Worm (Caenorhabditis elegans) whole organism, L1 larva: Measurements from ENCODE around the gene W04E12.5.

Experiments
- C04F5.9 ChIP-seq: sonication (generic microtip); optimal IDR thresholded peaks from 2 replicates; lab custom pipeline; 2016; ENCODE audit warnings: missing genetic modification characterization, missing compliant biosample characterization
- C34B4.2 ChIP-seq: sonication (generic microtip); optimal IDR thresholded peaks from 2 replicates; lab custom pipeline; 2017; ENCODE audit warnings: mild to moderate bottlenecking, missing genetic modification characterization, missing compliant biosample characterization
- aha-1 ChIP-seq: fragments of 150-350 bp; optimal IDR thresholded peaks from 2 replicates; lab custom pipeline; 2014; ENCODE audit warnings: missing biosample characterization, missing genetic modification characterization
- alr-1 ChIP-seq: fragments of 200-800 bp; sonication (Bioruptor generic); optimal IDR thresholded peaks from 2 replicates; lab custom pipeline; 2018; ENCODE audit warnings: borderline replicate concordance, mild to moderate bottlenecking, missing genetic modification characterization, missing compliant biosample characterization
- ama-1 ChIP-seq: fragments of 150-350 bp; optimal IDR thresholded peaks from 2 replicates; lab custom pipeline; 2014
- ceh-8 ChIP-seq: fragments of 200-800 bp; sonication (Bioruptor generic); optimal IDR thresholded peaks from 2 replicates; lab custom pipeline; 2018; ENCODE audit warnings: mild to moderate bottlenecking, missing genetic modification characterization, moderate library complexity, missing compliant biosample characterization
- ceh-88 ChIP-seq: fragments of 200-800 bp; sonication (Bioruptor generic); IDR thresholded peaks from 2 replicates; pipeline ENCODE4 v1.3.6; 2022; ENCODE audit warnings: missing genetic modification characterization, missing compliant biosample characterization
- ceh-90 ChIP-seq: sonication (generic microtip); optimal IDR thresholded peaks from 2 replicates; lab custom pipeline; 2016; ENCODE audit warnings: missing genetic modification characterization, missing compliant biosample characterization
- dsc-1 ChIP-seq: sonication (generic microtip); optimal IDR thresholded peaks from 2 replicates; lab custom pipeline; 2016; ENCODE audit warnings: mild to moderate bottlenecking, missing genetic modification characterization, missing compliant biosample characterization
- egl-13 ChIP-seq: sonication (generic microtip); optimal IDR thresholded peaks from 2 replicates; lab custom pipeline; 2016; ENCODE audit warnings: missing genotype, missing genetic modification reagents, missing genetic modification characterization, missing compliant biosample characterization
- elt-2 ChIP-seq: sonication (generic microtip); optimal IDR thresholded peaks from 2 replicates; lab custom pipeline; 2016; ENCODE audit warnings: missing genetic modification characterization, mild to moderate bottlenecking, inconsistent platforms, missing compliant biosample characterization, missing genetic modification reagents
- ets-5 ChIP-seq: fragments of 200-800 bp; sonication (Bioruptor generic); IDR thresholded peaks from 2 replicates; pipeline ENCODE4 v1.3.6; 2022; ENCODE audit warnings: missing genetic modification characterization, missing compliant biosample characterization
- fkh-10 ChIP-seq: sonication (generic microtip); optimal IDR thresholded peaks from 2 replicates; lab custom pipeline; 2017; ENCODE audit warnings: missing biosample characterization, missing genetic modification reagents, missing genetic modification characterization
- fkh-4 ChIP-seq: sonication (generic microtip); optimal IDR thresholded peaks from 2 replicates; lab custom pipeline; 2016; ENCODE audit warnings: missing compliant biosample characterization, missing genetic modification characterization, borderline replicate concordance
- fkh-8 ChIP-seq: sonication (generic microtip); optimal IDR thresholded peaks from 2 replicates; lab custom pipeline; 2016; ENCODE audit warnings: mild to moderate bottlenecking, missing genetic modification characterization, missing compliant biosample characterization
- fos-1 ChIP-seq: fragments of 150-350 bp; optimal IDR thresholded peaks from 2 replicates; lab custom pipeline; 2014; ENCODE audit warnings: missing biosample characterization, missing genetic modification characterization
- grh-1 ChIP-seq: fragments of 200-800 bp; sonication (Bioruptor generic); IDR thresholded peaks from 2 replicates; pipeline ENCODE4 v1.3.6; 2022; ENCODE audit warnings: missing genetic modification reagents, missing genetic modification characterization, missing compliant biosample characterization
- hlh-4 ChIP-seq: sonication (generic microtip); optimal IDR thresholded peaks from 2 replicates; lab custom pipeline; 2016; ENCODE audit warnings: mild to moderate bottlenecking, missing genetic modification characterization, missing compliant biosample characterization
- isw-1 ChIP-seq: fragments of 200-800 bp; sonication (Bioruptor generic); IDR thresholded peaks from 2 replicates; pipeline ENCODE4 v1.3.6; 2022; ENCODE audit warnings: missing genetic modification characterization, missing compliant biosample characterization
- lin-13 ChIP-seq: fragments of 150-350 bp; optimal IDR thresholded peaks from 2 replicates; lab custom pipeline; 2014; ENCODE audit warnings: missing biosample characterization, missing genetic modification reagents, missing genetic modification characterization
- lin-14 ChIP-seq: fragments of 200-800 bp; sonication (Bioruptor generic); optimal IDR thresholded peaks from 2 replicates; lab custom pipeline; 2018; ENCODE audit warnings: mild to moderate bottlenecking, missing genetic modification characterization, moderate library complexity, missing compliant biosample characterization
- lsy-2 ChIP-seq, 2 experiments: fragments of 150-350 bp; optimal IDR thresholded peaks; 2 replicates each; lab custom pipeline; 2014; ENCODE audit warnings: missing biosample characterization in 2 of 2, missing genetic modification characterization in 2 of 2
- mab-9 ChIP-seq: fragments of 200-800 bp; sonication (Bioruptor generic); IDR thresholded peaks from 2 replicates; pipeline ENCODE4 v1.3.6; 2022; ENCODE audit warnings: missing genetic modification reagents, missing genetic modification characterization, missing compliant biosample characterization
- mef-2 ChIP-seq: fragments of 150-350 bp; optimal IDR thresholded peaks from 2 replicates; lab custom pipeline; 2014; ENCODE audit warnings: missing biosample characterization, missing genetic modification characterization
- mep-1 ChIP-seq: fragments of 150-350 bp; optimal IDR thresholded peaks from 2 replicates; lab custom pipeline; 2014; ENCODE audit warnings: missing biosample characterization, missing genetic modification characterization
- nhr-237 ChIP-seq: fragments of 150-350 bp; optimal IDR thresholded peaks from 2 replicates; lab custom pipeline; 2014; ENCODE audit warnings: missing biosample characterization, missing genetic modification characterization
- nhr-47 ChIP-seq: sonication (generic microtip); optimal IDR thresholded peaks from 2 replicates; lab custom pipeline; 2016; ENCODE audit warnings: mild to moderate bottlenecking, missing genetic modification characterization, moderate library complexity, missing compliant biosample characterization
- nhr-71 ChIP-seq: sonication (generic microtip); optimal IDR thresholded peaks from 2 replicates; lab custom pipeline; 2016; ENCODE audit warnings: mild to moderate bottlenecking, missing genetic modification characterization, moderate library complexity, missing compliant biosample characterization
- nhr-85 ChIP-seq: sonication (generic microtip); peaks from one replicate; lab custom pipeline; 2016; ENCODE audit warnings: missing genetic modification characterization, inconsistent platforms, missing compliant biosample characterization
- nhr-90 ChIP-seq: sonication (generic microtip); optimal IDR thresholded peaks from 2 replicates; lab custom pipeline; 2016; ENCODE audit warnings: mild to moderate bottlenecking, missing genetic modification characterization, missing compliant biosample characterization; ENCODE audit not compliant: poor library complexity
- pag-3 ChIP-seq: sonication (generic microtip); optimal IDR thresholded peaks from 2 replicates; lab custom pipeline; 2017; ENCODE audit warnings: missing genetic modification characterization, mild to moderate bottlenecking, missing compliant biosample characterization, antibody characterized with exemption, borderline replicate concordance; ENCODE audit not compliant: insufficient read depth
- pax-3 ChIP-seq: fragments of 200-800 bp; sonication (Bioruptor generic); optimal IDR thresholded peaks from 2 replicates; lab custom pipeline; 2018; ENCODE audit warnings: mild to moderate bottlenecking, missing genetic modification characterization, moderate library complexity, missing compliant biosample characterization
- pqm-1 ChIP-seq: sonication (generic microtip); optimal IDR thresholded peaks from 3 replicates; lab custom pipeline; 2017; ENCODE audit warnings: missing biosample characterization, missing genetic modification characterization
- skn-1 ChIP-seq: fragments of 150-350 bp; optimal IDR thresholded peaks from 2 replicates; lab custom pipeline; 2014; ENCODE audit warnings: missing biosample characterization, missing genetic modification characterization
- snpc-4 ChIP-seq: fragments of 150-350 bp; optimal IDR thresholded peaks from 2 replicates; lab custom pipeline; 2014; ENCODE audit warnings: missing biosample characterization, missing genetic modification characterization
- sox-4 ChIP-seq: sonication (generic microtip); optimal IDR thresholded peaks from 2 replicates; lab custom pipeline; 2016; ENCODE audit warnings: missing genetic modification characterization, missing compliant biosample characterization
- sptf-1 ChIP-seq: fragments of 150-350 bp; optimal IDR thresholded peaks from 2 replicates; lab custom pipeline; 2014; ENCODE audit warnings: missing biosample characterization, missing genetic modification characterization
- swsn-7 ChIP-seq: sonication (generic microtip); optimal IDR thresholded peaks from 2 replicates; lab custom pipeline; 2016; ENCODE audit warnings: missing genetic modification characterization, missing compliant biosample characterization
- tbx-2 ChIP-seq: sonication (generic microtip); optimal IDR thresholded peaks from 2 replicates; lab custom pipeline; 2016; ENCODE audit warnings: missing genetic modification characterization, missing compliant biosample characterization
- unc-30 ChIP-seq: sonication (generic microtip); optimal IDR thresholded peaks from 2 replicates; lab custom pipeline; 2017; ENCODE audit warnings: missing biosample characterization, missing genetic modification characterization
- unc-86 ChIP-seq: sonication (generic microtip); optimal IDR thresholded peaks from 2 replicates; lab custom pipeline; 2016; ENCODE audit warnings: missing genetic modification characterization, missing compliant biosample characterization
- unc-98 ChIP-seq: fragments of 200-800 bp; sonication (Bioruptor generic); IDR thresholded peaks from 2 replicates; pipeline ENCODE4 v1.3.6; 2022; ENCODE audit warnings: missing genetic modification characterization, missing compliant biosample characterization
- vab-15 ChIP-seq: sonication (generic microtip); optimal IDR thresholded peaks from 2 replicates; lab custom pipeline; 2017; ENCODE audit warnings: missing genotype, mild to moderate bottlenecking, missing genetic modification characterization, missing compliant biosample characterization
- zip-4 ChIP-seq: fragments of 200-800 bp; sonication (Bioruptor generic); optimal IDR thresholded peaks from 2 replicates; lab custom pipeline; 2018; ENCODE audit warnings: mild to moderate bottlenecking, missing genetic modification characterization, moderate library complexity, missing compliant biosample characterization
- ztf-11 ChIP-seq, 2 experiments: sonication (generic microtip); optimal IDR thresholded peaks; 2 replicates each; lab custom pipeline; 2016 to 2017; ENCODE audit warnings: missing genetic modification characterization in 2 of 2, missing biosample characterization in 1 of 2, missing compliant biosample characterization in 1 of 2

W04E12.5 gene

ce11 chrV:19737458-19737857 lies 8.5 kb upstream of the W04E12.5 start, which contains the start of gene W04E12.7:
Gene W04E12.7, minus strand, starts transcription at chrV:19737558.
- TF ChIP-seq fkh-8 (tag; lab: Kevin White, UChicago) (no peak), nhr-85 (tag; lab: Kevin White, UChicago) (no peak), ceh-8 (no peak), mef-2 (tag; lab: Kevin White, UChicago) (no peak), nhr-47 (tag; lab: Kevin White, UChicago) (no peak), mep-1 (tag; lab: Kevin White, UChicago) (no peak), sox-4 (tag; lab: Kevin White, UChicago) (no peak), lsy-2 (tag; optimal IDR thresholded peaks at IDR 0.05; lab: Kevin White, UChicago) (no peak), pag-3 (no peak), tbx-2 (tag; lab: Kevin White, UChicago) (no peak), alr-1 (no peak), hlh-4 (tag; lab: Kevin White, UChicago) (no peak), unc-98 (GFP tag; lab: Robert Waterston, UW) (no peak), dsc-1 (tag; lab: Kevin White, UChicago) (no peak), swsn-7 (tag; lab: Kevin White, UChicago) (no peak), nhr-90 (no peak), mab-9 (GFP tag; lab: Robert Waterston, UW) (no peak), fkh-10 (no peak), pax-3 (no peak), C34B4.2 (tag; lab: Kevin White, UChicago) (no peak)

ce11 chrV:19738117-19738516 lies 7.8 kb upstream of the W04E12.5 start, which contains the start of gene fbxa-131:
Gene fbxa-131, plus strand, starts transcription at chrV:19738417.
- TF ChIP-seq isw-1 (GFP tag; lab: Robert Waterston, UW) (no peak), ceh-8 (no peak), unc-86 (no peak), ama-1 (lab: Kevin White, UChicago) (no peak), lin-13 (GFP tag; lab: Kevin White, UChicago) (no peak), hlh-4 (tag; lab: Kevin White, UChicago) (no peak), snpc-4 (tag; lab: Kevin White, UChicago) (no peak), pag-3 (no peak), lin-14 (GFP tag; lab: Kevin White, UChicago) (no peak), fkh-4 (tag; lab: Kevin White, UChicago) (no peak), ztf-11 (tag; optimal IDR thresholded peaks at IDR 0.05; lab: Kevin White, UChicago) (no peak), nhr-237 (tag; lab: Kevin White, UChicago) (no peak), ets-5 (GFP tag; lab: Robert Waterston, UW) (no peak), fos-1 (tag; lab: Kevin White, UChicago) (no peak), skn-1 (tag; lab: Kevin White, UChicago) (no peak), C34B4.2 (tag; lab: Kevin White, UChicago) (no peak)
- TF ChIP-seq, all 84 proteins: peak for 0

- TF ChIP-seq egl-13 (tag; lab: Kevin White, UChicago) (no peak), ets-5 (GFP tag; lab: Robert Waterston, UW) (no peak), sptf-1 (tag; lab: Kevin White, UChicago) (no peak), vab-15 (tag; lab: Kevin White, UChicago) (no peak), unc-30 (tag; lab: Kevin White, UChicago) (no peak), pqm-1 (tag; lab: Kevin White, UChicago) (no peak), grh-1 (GFP tag; lab: Robert Waterston, UW) (no peak), nhr-71 (tag; lab: Kevin White, UChicago) (no peak), zip-4 (GFP tag; lab: Kevin White, UChicago) (no peak), skn-1 (tag; lab: Kevin White, UChicago) (no peak), lin-13 (GFP tag; lab: Kevin White, UChicago) (no peak), fkh-10 (no peak), dsc-1 (tag; lab: Kevin White, UChicago) (no peak), aha-1 (tag; lab: Kevin White, UChicago) (no peak), C04F5.9 (tag; lab: Kevin White, UChicago) (no peak), elt-2 (tag; lab: Kevin White, UChicago) (no peak), ceh-90 (tag; lab: Kevin White, UChicago) (no peak), alr-1 (no peak), ceh-88 (GFP tag; lab: Robert Waterston, UW) (no peak)
Measured at ce11 chrV:19741034-19741433, 4.9 kb upstream of the W04E12.5 start, which contains the start of gene W04E12.2. Gene W04E12.2, minus strand, starts transcription at chrV:19741134.
